Fruit fly (Drosophila melanogaster) whole organism, larva: Measurements from ENCODE around the gene Nsf2.

Experiments
- noc ChIP-seq: fragments of 200-800 bp; sonication (Bioruptor generic); optimal IDR thresholded peaks from 3 replicates; lab custom pipeline; 2019; ENCODE audit warnings: missing biosample characterization, mild to moderate bottlenecking, missing genetic modification characterization, moderate library complexity

The Nsf2 gene

DNA sequence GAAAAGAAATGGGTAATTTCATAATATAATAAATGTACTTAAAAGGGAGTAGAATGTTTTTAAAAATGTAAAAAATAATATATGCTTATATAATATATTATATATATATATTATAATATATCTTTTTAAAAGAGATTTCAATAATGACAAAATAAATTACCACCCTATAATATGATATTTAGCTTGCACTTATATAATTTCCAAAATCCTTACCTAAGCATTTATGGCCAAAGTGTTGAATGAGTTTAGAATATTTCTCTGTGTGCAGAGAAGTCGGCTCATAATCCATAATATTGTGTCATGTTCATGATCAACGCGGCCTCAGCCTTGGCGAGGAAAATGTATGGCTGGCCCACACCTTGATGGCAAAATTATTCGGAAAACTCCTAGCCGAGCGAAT is 49.6 kb downstream of the Nsf2 start:
- no peak for TF ChIP-seq noc (tag; lab: Kevin White, UChicago)

DNA sequence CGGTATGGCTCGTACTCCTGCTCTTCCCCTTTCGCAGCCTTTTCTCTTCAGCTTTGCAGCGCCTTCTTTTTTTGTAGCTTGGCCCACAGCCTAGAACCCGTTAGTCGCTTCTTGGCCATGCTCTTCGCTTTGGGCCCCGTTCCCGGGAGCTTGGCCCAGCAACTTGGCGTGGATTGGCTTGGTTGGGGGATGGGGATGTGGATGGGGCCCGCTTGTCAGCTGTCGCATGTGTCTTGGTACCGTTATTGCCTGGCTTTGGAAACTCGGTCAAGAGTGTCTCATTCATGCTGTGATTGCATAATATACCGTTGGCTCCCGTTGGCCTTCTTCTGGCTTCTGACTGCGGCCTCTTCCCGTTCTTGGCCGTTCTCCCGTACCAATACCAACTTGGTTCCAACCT is 51.9 kb downstream of the Nsf2 start:
- TF ChIP-seq noc (tag; lab: Kevin White, UChicago), result no peak
